Fruit fly (Drosophila melanogaster): ENCODE data around the gene JhI-21.

The JhI-21 gene

DNA sequence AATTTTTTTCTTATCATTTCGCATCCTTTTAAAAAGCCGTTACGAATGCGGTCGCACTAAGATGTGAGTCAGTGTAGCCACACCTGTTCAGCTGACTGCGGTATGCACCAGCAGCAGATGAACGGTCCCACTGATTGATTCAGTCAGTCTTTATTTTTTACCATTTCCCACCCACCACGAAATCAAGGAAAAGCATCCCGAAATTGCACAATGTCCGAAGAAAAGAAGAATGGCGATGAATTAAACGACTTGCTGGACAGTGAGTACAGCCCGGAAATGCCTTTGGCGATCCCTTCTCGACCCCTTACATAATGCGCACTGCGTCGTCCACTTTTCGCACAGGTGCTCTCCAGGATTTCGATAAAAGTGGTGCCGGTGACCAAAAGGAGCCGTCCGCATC, 37.8 kb upstream of the JhI-21 start:
- TF ChIP-seq cnc (optimal IDR thresholded peaks at IDR 0.05) = no peak
- TF ChIP-seq CG12768 (GFP tag; optimal IDR thresholded peaks at IDR 0.05) = no peak
- peak; percentile 44 for TF ChIP-seq bab1 (GFP tag; optimal IDR thresholded peaks at IDR 0.05)
- TF ChIP-seq Mnt (GFP tag; optimal IDR thresholded peaks at IDR 0.05) = peak; percentile 33

DNA sequence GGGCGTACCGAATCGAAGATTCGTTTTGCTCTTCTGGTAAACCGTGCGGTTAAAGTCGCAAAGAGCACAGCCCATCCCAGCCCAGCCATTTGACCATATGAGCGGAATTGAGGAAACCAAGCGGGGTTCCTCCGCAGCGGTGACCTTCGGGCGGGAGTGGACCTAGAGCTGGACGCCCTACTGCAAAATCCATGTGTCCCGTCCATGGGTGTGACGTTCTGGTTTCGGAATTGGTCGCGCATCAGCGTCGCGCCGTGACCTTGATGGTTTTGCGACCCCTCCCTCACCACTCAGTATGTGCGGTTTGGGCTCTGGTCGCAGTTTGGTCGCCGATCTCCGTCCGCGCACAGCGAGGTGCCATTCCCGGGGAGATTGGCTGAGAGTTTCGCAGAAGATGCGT, 36.9 kb upstream of the JhI-21 start:
- TF ChIP-seq CG5204 (GFP tag; optimal IDR thresholded peaks at IDR 0.05) (no peak), CG12768 (GFP tag; optimal IDR thresholded peaks at IDR 0.05) (no peak), CG33017 (tag; optimal IDR thresholded peaks at IDR 0.05) (no peak), toe (GFP tag; optimal IDR thresholded peaks at IDR 0.05) (no peak), cnc (optimal IDR thresholded peaks at IDR 0.05) (no peak), CG7101 (tag; optimal IDR thresholded peaks at IDR 0.05) (no peak), ovo (GFP tag; optimal IDR thresholded peaks at IDR 0.05) (no peak), CG7045 (GFP tag; optimal IDR thresholded peaks at IDR 0.05) (no peak), Crg-1 (GFP tag; optimal IDR thresholded peaks at IDR 0.05) (no peak), Clk (GFP tag; optimal IDR thresholded peaks at IDR 0.05) (no peak), cic (GFP tag; optimal IDR thresholded peaks at IDR 0.05) (no peak), CG14711 (tag; optimal IDR thresholded peaks at IDR 0.05) (no peak), kay (GFP tag; ENCODE audit: borderline replicate concordance) (no peak), bab1 (GFP tag; optimal IDR thresholded peaks at IDR 0.05) (no peak), Mnt (GFP tag; optimal IDR thresholded peaks at IDR 0.05) (no peak)

DNA sequence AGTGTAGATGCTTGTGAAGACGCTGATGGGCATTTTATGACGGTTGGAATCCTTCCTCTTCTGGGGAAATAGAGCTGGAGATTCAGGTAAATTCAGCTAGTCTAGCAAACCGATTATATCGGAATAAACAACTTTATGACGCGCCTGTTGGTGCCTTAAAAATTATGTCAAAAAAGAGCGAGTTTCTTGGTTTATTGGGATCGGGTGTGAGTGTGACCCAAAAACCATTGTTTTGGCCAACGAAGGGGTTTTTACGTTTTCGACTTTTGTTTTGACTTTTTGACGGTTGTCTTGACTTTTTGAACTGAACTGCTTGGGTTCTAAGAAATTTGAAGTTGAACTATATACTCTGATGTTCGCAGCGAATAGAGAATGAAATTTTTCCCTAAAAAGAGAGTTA, 36.2 kb upstream of the JhI-21 start:
- TF ChIP-seq pad (GFP tag; optimal IDR thresholded peaks at IDR 0.05) (no peak), Clk (GFP tag; optimal IDR thresholded peaks at IDR 0.05) (no peak)

DNA sequence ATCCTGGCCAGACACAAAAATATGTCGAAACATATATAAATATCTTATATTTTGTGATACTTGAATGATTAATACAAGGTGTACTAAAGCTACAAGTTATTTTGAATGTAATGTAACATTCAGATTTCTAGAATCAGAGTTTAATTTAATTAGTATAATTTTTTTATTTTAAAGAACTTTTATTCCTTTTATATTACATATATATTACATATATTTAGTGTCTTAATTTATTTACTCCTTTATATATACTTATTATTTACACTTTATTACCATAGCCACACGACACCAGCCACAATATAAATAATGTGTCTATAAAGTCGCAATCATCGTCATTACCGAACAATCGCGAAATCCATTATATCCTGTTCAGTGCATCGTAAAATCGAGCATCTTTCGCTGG, 35.7 kb upstream of the JhI-21 start, which contains the start of gene Pex19:
Gene Pex19, plus strand, starts transcription at position 301 of the 400 bp plus-strand sequence.
- TF ChIP-seq cic (GFP tag; optimal IDR thresholded peaks at IDR 0.05) = no peak
- TF ChIP-seq cnc (optimal IDR thresholded peaks at IDR 0.05) = no peak
- no peak for TF ChIP-seq kay (GFP tag; ENCODE audit: borderline replicate concordance)
- TF ChIP-seq Clk (GFP tag; optimal IDR thresholded peaks at IDR 0.05) = no peak
- no peak for TF ChIP-seq CG11617 (GFP tag; optimal IDR thresholded peaks at IDR 0.05)
- no peak for TF ChIP-seq CG5204 (GFP tag; optimal IDR thresholded peaks at IDR 0.05)
- no peak for TF ChIP-seq tj (GFP tag; optimal IDR thresholded peaks at IDR 0.05)
- TF ChIP-seq CG7045 (GFP tag; optimal IDR thresholded peaks at IDR 0.05) = no peak
- TF ChIP-seq CG7101 (tag; optimal IDR thresholded peaks at IDR 0.05) = no peak
- TF ChIP-seq CG33017 (tag; optimal IDR thresholded peaks at IDR 0.05) = no peak
- no peak for TF ChIP-seq pad (GFP tag; optimal IDR thresholded peaks at IDR 0.05)
- TF ChIP-seq CG1620 (GFP tag; optimal IDR thresholded peaks at IDR 0.05) = no peak
- TF ChIP-seq bab1 (GFP tag; optimal IDR thresholded peaks at IDR 0.05) = no peak
- no peak for TF ChIP-seq CG14711 (tag; optimal IDR thresholded peaks at IDR 0.05)
- TF ChIP-seq toe (GFP tag; optimal IDR thresholded peaks at IDR 0.05) = no peak
- no peak for TF ChIP-seq ovo (GFP tag; optimal IDR thresholded peaks at IDR 0.05)
- no peak for TF ChIP-seq Crg-1 (GFP tag; optimal IDR thresholded peaks at IDR 0.05)
- TF ChIP-seq Hr96 (GFP tag; optimal IDR thresholded peaks at IDR 0.05) = no peak
- no peak for TF ChIP-seq CG12768 (GFP tag; optimal IDR thresholded peaks at IDR 0.05)

DNA sequence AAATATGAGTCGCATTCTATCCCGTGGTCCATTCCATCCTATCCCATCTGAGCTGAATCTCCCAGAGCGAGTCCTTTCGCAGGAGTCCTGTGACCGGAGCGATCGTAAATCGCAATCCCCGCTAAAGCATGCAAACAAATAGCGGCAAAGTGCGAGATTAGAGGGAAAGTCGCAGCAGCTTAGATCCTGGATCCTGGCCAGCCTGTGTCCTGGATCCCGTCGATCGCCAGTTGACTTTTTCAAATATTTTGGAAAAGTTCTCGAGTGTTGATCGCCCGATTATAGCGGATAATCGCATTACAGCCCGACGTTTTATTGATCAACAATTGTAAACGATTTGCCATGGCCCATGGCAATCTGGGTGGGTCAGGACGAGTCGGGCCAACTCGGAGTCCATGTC, 33.3 kb upstream of the JhI-21 start:
- no peak for TF ChIP-seq tj (GFP tag; optimal IDR thresholded peaks at IDR 0.05)
- no peak for TF ChIP-seq CG12768 (GFP tag; optimal IDR thresholded peaks at IDR 0.05)
- no peak for TF ChIP-seq cic (GFP tag; optimal IDR thresholded peaks at IDR 0.05)
- TF ChIP-seq kay (GFP tag; ENCODE audit: borderline replicate concordance) = no peak
- TF ChIP-seq CG7101 (tag; optimal IDR thresholded peaks at IDR 0.05) = no peak
- no peak for TF ChIP-seq cnc (optimal IDR thresholded peaks at IDR 0.05)
- no peak for TF ChIP-seq CG5204 (GFP tag; optimal IDR thresholded peaks at IDR 0.05)
- no peak for TF ChIP-seq CG1620 (GFP tag; optimal IDR thresholded peaks at IDR 0.05)
- no peak for TF ChIP-seq CG7045 (GFP tag; optimal IDR thresholded peaks at IDR 0.05)
- TF ChIP-seq toe (GFP tag; optimal IDR thresholded peaks at IDR 0.05) = no peak
- no peak for TF ChIP-seq Clk (GFP tag; optimal IDR thresholded peaks at IDR 0.05)
- TF ChIP-seq bab1 (GFP tag; optimal IDR thresholded peaks at IDR 0.05) = no peak
- no peak for TF ChIP-seq CG14711 (tag; optimal IDR thresholded peaks at IDR 0.05)
- TF ChIP-seq ovo (GFP tag; optimal IDR thresholded peaks at IDR 0.05) = no peak
- no peak for TF ChIP-seq Mnt (GFP tag; optimal IDR thresholded peaks at IDR 0.05)
- TF ChIP-seq CG33017 (tag; optimal IDR thresholded peaks at IDR 0.05) = no peak
- no peak for TF ChIP-seq Hr96 (GFP tag; optimal IDR thresholded peaks at IDR 0.05)

DNA sequence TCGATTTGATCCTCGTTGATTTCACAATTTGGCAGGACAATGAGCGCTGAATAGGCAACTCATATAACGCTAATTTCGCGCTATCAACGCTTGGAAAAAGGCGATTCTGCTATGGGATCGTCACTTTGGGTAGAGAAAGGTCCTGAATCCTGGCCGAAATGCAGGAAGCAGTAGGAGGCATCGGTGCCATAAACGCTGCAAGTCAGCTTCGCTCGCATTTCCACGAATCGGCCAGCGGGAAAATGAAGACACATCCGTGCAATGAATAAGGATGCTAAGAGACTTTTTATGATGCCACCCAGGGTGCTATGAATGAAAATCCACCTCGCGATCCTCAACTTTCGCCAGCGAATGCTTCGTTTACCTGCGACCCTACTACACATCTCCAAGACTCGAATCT, 31.6 kb upstream of the JhI-21 start:
- no peak for TF ChIP-seq CG1620 (GFP tag; optimal IDR thresholded peaks at IDR 0.05)

DNA sequence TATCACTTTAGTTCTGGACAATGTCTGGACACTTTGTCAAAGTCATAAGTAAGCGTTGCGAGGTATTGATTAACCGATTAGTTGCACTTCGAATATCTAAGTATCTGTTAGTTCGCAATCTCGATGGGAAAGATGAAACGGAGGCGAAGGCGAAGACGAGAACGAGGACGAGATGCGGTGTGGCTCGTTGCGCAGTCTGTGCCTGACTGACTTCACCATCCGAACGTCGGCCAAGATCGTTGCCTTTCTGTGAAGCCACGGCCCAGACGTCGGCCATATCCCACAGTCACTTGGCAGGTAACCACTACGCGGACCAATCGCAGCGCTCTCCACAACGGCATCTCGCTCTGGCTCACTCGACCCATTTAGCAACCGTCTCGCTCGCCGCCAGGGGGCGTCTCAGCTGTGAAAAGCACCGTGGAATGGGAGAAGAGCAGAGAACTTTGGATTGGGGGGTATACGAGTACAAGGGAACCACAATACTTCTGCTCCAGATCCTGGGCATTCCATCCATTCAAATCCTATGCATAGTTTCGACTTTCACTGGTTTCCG, 29.9 kb upstream of the JhI-21 start, which contains the start of gene prd:
Gene prd, minus strand, starts transcription at position 209 of the 553 bp plus-strand sequence.
- TF ChIP-seq Crg-1 (GFP tag; optimal IDR thresholded peaks at IDR 0.05) (no peak), kay (GFP tag; ENCODE audit: borderline replicate concordance) (no peak), cic (GFP tag; optimal IDR thresholded peaks at IDR 0.05) (no peak)

DNA sequence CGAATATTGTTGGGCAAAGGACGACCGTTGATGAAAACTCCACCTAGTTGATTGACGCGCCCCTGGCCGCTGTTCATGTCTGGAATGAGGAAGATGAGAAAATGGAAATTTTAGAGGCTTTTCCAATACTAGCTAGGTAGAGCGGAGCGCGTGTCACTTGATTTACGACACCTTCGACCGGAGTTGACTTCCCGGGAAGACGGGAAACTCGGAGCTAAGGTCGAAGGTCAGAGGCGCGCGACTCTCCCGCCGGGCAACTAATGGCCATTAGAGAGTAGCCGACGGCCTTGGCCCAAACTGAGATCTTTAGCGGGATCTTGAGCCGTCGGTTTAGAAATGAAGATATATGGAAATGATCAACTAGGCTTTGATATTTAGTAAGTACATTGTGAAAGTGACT, 29.2 kb upstream of the JhI-21 start:
- TF ChIP-seq CG33017 (tag; optimal IDR thresholded peaks at IDR 0.05) (no peak), Mnt (GFP tag; optimal IDR thresholded peaks at IDR 0.05) (no peak), ovo (GFP tag; optimal IDR thresholded peaks at IDR 0.05) (no peak), CG7101 (tag; optimal IDR thresholded peaks at IDR 0.05) (no peak), Hr96 (GFP tag; optimal IDR thresholded peaks at IDR 0.05) (no peak), Clk (GFP tag; optimal IDR thresholded peaks at IDR 0.05) (no peak)

Data from whole organism, adult.